Worm (Caenorhabditis elegans) whole organism, early embryonic: ENCODE data around the gene C14C10.10.

Source experiments
- B0310.2 ChIP-seq: sonication (generic microtip); optimal IDR thresholded peaks from 2 replicates; lab custom pipeline; 2016; ENCODE audit warnings: mild to moderate bottlenecking, missing genetic modification characterization, missing compliant biosample characterization
- ama-1 ChIP-seq: fragments of 150-350 bp; optimal IDR thresholded peaks from 2 replicates; lab custom pipeline; 2014
- sea-1 ChIP-seq: fragments of 200-800 bp; sonication (Bioruptor generic); conservative IDR thresholded peaks from 2 replicates; pipeline ENCODE4 v1.3.6; 2022; ENCODE audit warnings: missing genetic modification characterization, missing compliant biosample characterization

DNA sequence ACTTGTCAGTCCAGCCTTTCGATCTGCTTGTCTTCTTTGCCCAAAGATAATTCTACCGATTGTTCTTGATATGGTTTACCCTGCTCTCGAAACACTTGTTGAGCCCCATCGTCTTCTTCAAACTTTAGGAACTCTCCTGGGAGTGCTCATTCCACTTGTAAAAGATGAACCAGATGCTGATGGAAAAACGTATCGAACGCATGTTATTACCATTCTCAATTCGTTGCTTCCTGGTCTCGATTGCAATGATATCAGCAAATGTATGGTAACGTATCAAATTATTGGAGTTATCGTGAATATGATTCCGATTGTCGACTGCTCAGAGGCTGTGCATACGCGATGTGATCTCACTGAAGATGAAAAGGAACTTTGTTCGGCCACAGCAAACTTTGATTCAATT, 2.9 kb upstream of the C14C10.10 start:
- no peak for TF ChIP-seq B0310.2 (tag; lab: Kevin White, UChicago)
- no peak for TF ChIP-seq ama-1 (lab: Kevin White, UChicago)
- no peak for TF ChIP-seq sea-1 (GFP tag; lab: Robert Waterston, UW)
